Fruit fly (Drosophila melanogaster): ENCODE data around the gene CG3156.

CG3156 gene

dm6 chrX:526479-527071 is 38.9 kb downstream of the CG3156 start (continued):
- TF ChIP-seq CG8388 (GFP tag; optimal IDR thresholded peaks at IDR 0.05) (peak; percentile 53), CG12744 (GFP tag; optimal IDR thresholded peaks at IDR 0.05) (peak; percentile 32), Hmr (GFP tag; optimal IDR thresholded peaks at IDR 0.05) (no peak), CG5245 (GFP tag; optimal IDR thresholded peaks at IDR 0.05) (peak; percentile 53), bbx (GFP tag; IDR thresholded peaks at IDR 0.05; ENCODE audit: partially characterized antibody) (no peak), CG17829 (tag; optimal IDR thresholded peaks at IDR 0.05) (peak; percentile 83), Hand (GFP tag; optimal IDR thresholded peaks at IDR 0.05) (no peak), vfl (GFP tag; optimal IDR thresholded peaks at IDR 0.05) (peak; percentile 62), sd (tag; optimal IDR thresholded peaks at IDR 0.05) (no peak), HLHmδ (GFP tag; optimal IDR thresholded peaks at IDR 0.05) (no peak), CG15269 (tag; optimal IDR thresholded peaks at IDR 0.05) (no peak), CG30431 (GFP tag; optimal IDR thresholded peaks at IDR 0.05) (peak; percentile 76), D19B (GFP tag; optimal IDR thresholded peaks at IDR 0.05) (no peak), CG9727 (GFP tag; optimal IDR thresholded peaks at IDR 0.05) (peak; percentile 92), CG6683 (GFP tag; optimal IDR thresholded peaks at IDR 0.05) (no peak), CG3163 (GFP tag; optimal IDR thresholded peaks at IDR 0.05) (peak; percentile 44), cad (GFP tag; optimal IDR thresholded peaks at IDR 0.05) (no peak), Mrtf (GFP tag; IDR thresholded peaks at IDR 0.05) (no peak), stwl (tag; optimal IDR thresholded peaks at IDR 0.05) (peak; percentile 47), Blimp-1 (GFP tag; optimal IDR thresholded peaks at IDR 0.05) (no peak), NC2α (GFP tag; optimal IDR thresholded peaks at IDR 0.05) (peak; percentile 64), knrl (GFP tag; IDR thresholded peaks at IDR 0.05; ENCODE audit: partially characterized antibody) (no peak), CG9437 (GFP tag; optimal IDR thresholded peaks at IDR 0.05) (no peak), CG7745 (tag; optimal IDR thresholded peaks at IDR 0.05) (peak; percentile 15), CG15696 (tag; optimal IDR thresholded peaks at IDR 0.05) (peak; percentile 96), CG10462 (GFP tag; optimal IDR thresholded peaks at IDR 0.05) (peak; percentile 43), CG17328 (GFP tag; IDR thresholded peaks at IDR 0.05) (peak; percentile 79), cas (GFP tag; IDR thresholded peaks at IDR 0.05) (no peak), ara (GFP tag; IDR thresholded peaks at IDR 0.05) (peak; percentile 74), gro (GFP tag; optimal IDR thresholded peaks at IDR 0.05) (no peak), ewg (GFP tag; optimal IDR thresholded peaks at IDR 0.05) (no peak), CG17359 (tag; optimal IDR thresholded peaks at IDR 0.05) (peak; percentile 8), Trl (optimal IDR thresholded peaks at IDR 0.05) (no peak), Trl (GFP tag; optimal IDR thresholded peaks at IDR 0.05) (peak; percentile 76), fd96Cb (tag; optimal IDR thresholded peaks at IDR 0.05) (peak; percentile 54), vnd (GFP tag; IDR thresholded peaks at IDR 0.05; ENCODE audit: partially characterized antibody) (no peak), Side (GFP tag; optimal IDR thresholded peaks at IDR 0.05) (peak; percentile 77), CG9932 (GFP tag; IDR thresholded peaks at IDR 0.05) (no peak), CG10654 (GFP tag; optimal IDR thresholded peaks at IDR 0.05) (peak; percentile 24), wek (GFP tag; optimal IDR thresholded peaks at IDR 0.05) (no peak), CG7786 (GFP tag; optimal IDR thresholded peaks at IDR 0.05) (peak; percentile 63), CG8924 (tag; optimal IDR thresholded peaks at IDR 0.05) (peak; percentile 78), Nf-YC (tag; optimal IDR thresholded peaks at IDR 0.05) (no peak), CG15601 (tag; optimal IDR thresholded peaks at IDR 0.05) (no peak), Dfd (GFP tag; optimal IDR thresholded peaks at IDR 0.05) (no peak), CG10431 (GFP tag; optimal IDR thresholded peaks at IDR 0.05) (no peak), Deaf1 (tag; optimal IDR thresholded peaks at IDR 0.05) (peak; percentile 46), disco-r (GFP tag; optimal IDR thresholded peaks at IDR 0.05) (no peak), danr (GFP tag; IDR thresholded peaks at IDR 0.05) (no peak), tio (GFP tag; optimal IDR thresholded peaks at IDR 0.05) (no peak), Nf-YA (GFP tag; IDR thresholded peaks at IDR 0.05) (no peak)

All from whole organism, embryonic.